Worm (Caenorhabditis elegans) whole organism, L3 larva: ENCODE measurements around the gene hphd-1.

Source experiments
- ZK546.5 ChIP-seq: sonication (generic microtip); optimal IDR thresholded peaks from 2 replicates; lab custom pipeline; 2017; ENCODE audit warnings: missing biosample characterization, missing genetic modification characterization
- aly-2 ChIP-seq: fragments of 150-350 bp; optimal IDR thresholded peaks from 2 replicates; lab custom pipeline; 2014; ENCODE audit warnings: missing biosample characterization, missing genetic modification characterization
- ceh-82 ChIP-seq: fragments of 150-350 bp; optimal IDR thresholded peaks from 2 replicates; lab custom pipeline; 2014; ENCODE audit warnings: missing biosample characterization, missing genetic modification characterization
- ceh-9 ChIP-seq: sonication (generic microtip); optimal IDR thresholded peaks from 2 replicates; lab custom pipeline; 2018; ENCODE audit warnings: missing biosample characterization, missing genetic modification characterization
- daf-12 ChIP-seq: fragments of 150-350 bp; optimal IDR thresholded peaks from 2 replicates; lab custom pipeline; 2014; ENCODE audit warnings: missing biosample characterization, missing genetic modification reagents, missing genetic modification characterization
- elt-2 ChIP-seq: sonication (generic microtip); optimal IDR thresholded peaks from 2 replicates; lab custom pipeline; 2016; ENCODE audit warnings: missing genetic modification reagents, mild to moderate bottlenecking, missing genetic modification characterization, missing compliant biosample characterization
- mdl-1 ChIP-seq: fragments of 150-350 bp; optimal IDR thresholded peaks from 2 replicates; lab custom pipeline; 2014; ENCODE audit warnings: missing biosample characterization, missing genetic modification characterization
- nhr-11 ChIP-seq: fragments of 150-350 bp; optimal IDR thresholded peaks from 2 replicates; lab custom pipeline; 2014; ENCODE audit warnings: missing biosample characterization, missing genetic modification characterization
- nhr-76 ChIP-seq: fragments of 150-350 bp; sonication (generic microtip); optimal IDR thresholded peaks from 5 replicates; lab custom pipeline; 2014; ENCODE audit warnings: missing biosample characterization, missing genetic modification characterization
- pqm-1 ChIP-seq: fragments of 150-350 bp; optimal IDR thresholded peaks from 2 replicates; lab custom pipeline; 2017; ENCODE audit warnings: missing biosample characterization, missing genetic modification characterization, inconsistent platforms

DNA sequence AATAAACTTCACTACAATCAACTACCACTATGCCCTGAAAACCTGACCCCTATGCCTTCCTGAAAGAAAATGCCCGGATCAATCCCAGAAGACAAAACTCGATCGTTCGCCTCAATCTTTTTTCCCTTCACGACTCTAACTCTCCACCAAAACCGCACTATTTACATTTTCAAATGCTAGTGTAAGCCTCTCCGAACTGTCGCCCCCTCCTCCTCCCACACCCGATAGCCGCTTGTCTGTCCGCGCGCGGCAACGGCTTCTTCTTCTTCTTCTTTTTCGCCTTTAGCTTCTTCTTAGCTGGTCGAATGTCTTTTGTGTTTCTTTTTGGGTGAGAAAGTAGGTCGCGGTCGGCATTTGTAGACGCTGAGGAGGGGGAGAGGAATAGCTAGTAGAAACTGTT is 36.2 kb downstream of the hphd-1 start:
- no peak for TF ChIP-seq mdl-1 (tag; lab: Kevin White, UChicago)
- no peak for TF ChIP-seq pqm-1 (tag; lab: Kevin White, UChicago)
- no peak for TF ChIP-seq aly-2 (tag; lab: Kevin White, UChicago)
- no peak for TF ChIP-seq ceh-82 (tag; lab: Kevin White, UChicago)
- no peak for TF ChIP-seq ZK546.5 (tag; lab: Kevin White, UChicago)
- no peak for TF ChIP-seq nhr-76 (tag; lab: Kevin White, UChicago)
- TF ChIP-seq ceh-9: no peak
- TF ChIP-seq nhr-11 (tag; lab: Kevin White, UChicago): no peak
- no peak for TF ChIP-seq daf-12 (tag; lab: Kevin White, UChicago)
- TF ChIP-seq elt-2 (tag; lab: Kevin White, UChicago): no peak
